Fruit fly (Drosophila melanogaster) whole organism, prepupa: ENCODE results near the gene X11L.

Source experiments
- Blimp-1 ChIP-seq: fragments of 200-800 bp; sonication (Bioruptor generic); optimal IDR thresholded peaks from 3 replicates; lab custom pipeline; 2017; ENCODE audit warnings: missing biosample characterization, missing genetic modification characterization, mild to moderate bottlenecking, moderate library complexity, missing genetic modification reagents
- CG10669 ChIP-seq: fragments of 200-800 bp; sonication (Bioruptor generic); optimal IDR thresholded peaks from 3 replicates; lab custom pipeline; 2018; ENCODE audit warnings: missing biosample characterization, mild to moderate bottlenecking, missing genetic modification characterization, moderate library complexity
- CG32006 ChIP-seq: fragments of 200-800 bp; sonication (Bioruptor generic); optimal IDR thresholded peaks from 3 replicates; lab custom pipeline; 2017; ENCODE audit warnings: missing biosample characterization, mild to moderate bottlenecking, missing genetic modification characterization
- CG6854 ChIP-seq: fragments of 200-800 bp; sonication (Bioruptor generic); optimal IDR thresholded peaks from 2 replicates; lab custom pipeline; 2017; ENCODE audit warnings: missing biosample characterization, mild to moderate bottlenecking, missing genetic modification characterization
- CG7368 ChIP-seq: fragments of 200-800 bp; sonication (Bioruptor generic); optimal IDR thresholded peaks from 3 replicates; lab custom pipeline; 2016; ENCODE audit warnings: missing biosample characterization, missing genetic modification characterization
- Gug ChIP-seq: fragments of 200-800 bp; sonication (Bioruptor generic); IDR thresholded peaks from 2 replicates; pipeline ENCODE4 v1.3.6; 2022; ENCODE audit warnings: missing biosample characterization, missing genetic modification characterization
- Sox14 ChIP-seq: fragments of 200-800 bp; sonication (Bioruptor generic); optimal IDR thresholded peaks from 3 replicates; lab custom pipeline; 2016; ENCODE audit warnings: missing biosample characterization, missing genetic modification characterization

dm6 chrX:17595822-17596221 is 3.6 kb upstream of the X11L start:
- peak; percentile 59 for TF ChIP-seq CG6854 (GFP tag; lab: Kevin White, UChicago)
- peak; percentile 82 for TF ChIP-seq Sox14
- peak; percentile 76 for TF ChIP-seq CG10669
- peak; percentile 73 for TF ChIP-seq CG32006 (GFP tag; lab: Kevin White, UChicago)
- TF ChIP-seq Blimp-1 (GFP tag; lab: Kevin White, UChicago), result peak; percentile 42
- TF ChIP-seq Gug (GFP tag; lab: Robert Waterston, UW), result peak; percentile 50; the same call in 1 of the 2 replicates
- TF ChIP-seq CG7368, result peak; percentile 69
